Worm (Caenorhabditis elegans) whole organism, L1 larva: ENCODE measurements around the gene thn-1.

Experiments
- C04F5.9 ChIP-seq: sonication (generic microtip); optimal IDR thresholded peaks from 2 replicates; lab custom pipeline; 2016; ENCODE audit warnings: missing genetic modification characterization, missing compliant biosample characterization
- F16B12.6 ChIP-seq: fragments of 150-350 bp; optimal IDR thresholded peaks from 2 replicates; lab custom pipeline; 2014; ENCODE audit warnings: missing biosample characterization, missing genetic modification characterization
- Y116A8C.19 ChIP-seq: sonication (generic microtip); optimal IDR thresholded peaks from 2 replicates; lab custom pipeline; 2016; ENCODE audit warnings: missing compliant biosample characterization, missing genetic modification characterization, borderline replicate concordance
- ama-1 ChIP-seq: fragments of 150-350 bp; optimal IDR thresholded peaks from 2 replicates; lab custom pipeline; 2014
- blmp-1 ChIP-seq: fragments of 150-350 bp; optimal IDR thresholded peaks from 2 replicates; lab custom pipeline; 2014; ENCODE audit warnings: missing biosample characterization, missing genetic modification characterization
- ceh-90 ChIP-seq: sonication (generic microtip); optimal IDR thresholded peaks from 2 replicates; lab custom pipeline; 2016; ENCODE audit warnings: missing genetic modification characterization, missing compliant biosample characterization
- ces-1 ChIP-seq: fragments of 150-350 bp; optimal IDR thresholded peaks from 2 replicates; lab custom pipeline; 2014; ENCODE audit warnings: missing biosample characterization, missing genetic modification reagents, missing genetic modification characterization
- dpl-1 ChIP-seq, 3 experiments: fragments of 150-350 bp in 2 of 3; sonication (generic microtip) in 1 of 3; optimal IDR thresholded peaks; 2 replicates each; lab custom pipeline; 2014 to 2017; ENCODE audit warnings: missing biosample characterization in 3 of 3, missing genetic modification characterization in 3 of 3, missing genetic modification reagents in 3 of 3
- dsc-1 ChIP-seq: sonication (generic microtip); optimal IDR thresholded peaks from 2 replicates; lab custom pipeline; 2016; ENCODE audit warnings: mild to moderate bottlenecking, missing genetic modification characterization, missing compliant biosample characterization
- efl-1 ChIP-seq, 4 experiments: fragments of 150-350 bp; optimal IDR thresholded peaks in 3 of 4; peaks in 1 of 4; 1 replicate in 1 of 4; 2 replicates in 3 of 4; lab custom pipeline; 2014; ENCODE audit warnings: missing biosample characterization in 2 of 4, missing genetic modification characterization in 2 of 4, missing genetic modification reagents in 2 of 4
- egl-13 ChIP-seq: sonication (generic microtip); optimal IDR thresholded peaks from 2 replicates; lab custom pipeline; 2016; ENCODE audit warnings: missing genotype, missing genetic modification reagents, missing genetic modification characterization, missing compliant biosample characterization
- elt-2 ChIP-seq: sonication (generic microtip); optimal IDR thresholded peaks from 2 replicates; lab custom pipeline; 2016; ENCODE audit warnings: missing genetic modification characterization, mild to moderate bottlenecking, inconsistent platforms, missing compliant biosample characterization, missing genetic modification reagents
- fkh-10 ChIP-seq: sonication (generic microtip); optimal IDR thresholded peaks from 2 replicates; lab custom pipeline; 2017; ENCODE audit warnings: missing biosample characterization, missing genetic modification reagents, missing genetic modification characterization
- fkh-8 ChIP-seq: sonication (generic microtip); optimal IDR thresholded peaks from 2 replicates; lab custom pipeline; 2016; ENCODE audit warnings: mild to moderate bottlenecking, missing genetic modification characterization, missing compliant biosample characterization
- fos-1 ChIP-seq: fragments of 150-350 bp; optimal IDR thresholded peaks from 2 replicates; lab custom pipeline; 2014; ENCODE audit warnings: missing biosample characterization, missing genetic modification characterization
- grh-1 ChIP-seq: fragments of 200-800 bp; sonication (Bioruptor generic); IDR thresholded peaks from 2 replicates; pipeline ENCODE4 v1.3.6; 2022; ENCODE audit warnings: missing genetic modification reagents, missing genetic modification characterization, missing compliant biosample characterization
- hlh-17 ChIP-seq: fragments of 200-800 bp; sonication (Bioruptor generic); optimal IDR thresholded peaks from 2 replicates; lab custom pipeline; 2018; ENCODE audit warnings: missing genetic modification characterization, mild to moderate bottlenecking, missing compliant biosample characterization, moderate library complexity, borderline replicate concordance
- hlh-4 ChIP-seq: sonication (generic microtip); optimal IDR thresholded peaks from 2 replicates; lab custom pipeline; 2016; ENCODE audit warnings: mild to moderate bottlenecking, missing genetic modification characterization, missing compliant biosample characterization
- hpl-2 ChIP-seq: fragments of 150-350 bp; optimal IDR thresholded peaks from 2 replicates; lab custom pipeline; 2014; ENCODE audit warnings: missing biosample characterization, missing genetic modification reagents, missing genetic modification characterization
- jun-1 ChIP-seq: fragments of 150-350 bp; optimal IDR thresholded peaks from 2 replicates; lab custom pipeline; 2014; ENCODE audit warnings: missing biosample characterization, missing genetic modification reagents, missing genetic modification characterization
- lin-13 ChIP-seq: fragments of 150-350 bp; optimal IDR thresholded peaks from 2 replicates; lab custom pipeline; 2014; ENCODE audit warnings: missing biosample characterization, missing genetic modification reagents, missing genetic modification characterization
- lin-14 ChIP-seq: fragments of 200-800 bp; sonication (Bioruptor generic); optimal IDR thresholded peaks from 2 replicates; lab custom pipeline; 2018; ENCODE audit warnings: mild to moderate bottlenecking, missing genetic modification characterization, moderate library complexity, missing compliant biosample characterization
- lin-15B ChIP-seq: fragments of 150-350 bp; sonication (generic microtip); optimal IDR thresholded peaks from 3 replicates; lab custom pipeline; 2014; ENCODE audit warnings: missing biosample characterization, missing genetic modification characterization
- lin-35 ChIP-seq, 2 experiments: fragments of 150-350 bp; optimal IDR thresholded peaks; 2 replicates each; lab custom pipeline; 2014; ENCODE audit warnings: missing biosample characterization in 2 of 2, missing genetic modification characterization in 2 of 2, missing genetic modification reagents in 2 of 2
- lin-39 ChIP-seq: fragments of 150-350 bp; optimal IDR thresholded peaks from 2 replicates; lab custom pipeline; 2014; ENCODE audit warnings: missing biosample characterization, missing genetic modification reagents, missing genetic modification characterization
- lsy-2 ChIP-seq, 2 experiments: fragments of 150-350 bp; optimal IDR thresholded peaks; 2 replicates each; lab custom pipeline; 2014; ENCODE audit warnings: missing biosample characterization in 2 of 2, missing genetic modification characterization in 2 of 2
- mab-9 ChIP-seq: fragments of 200-800 bp; sonication (Bioruptor generic); IDR thresholded peaks from 2 replicates; pipeline ENCODE4 v1.3.6; 2022; ENCODE audit warnings: missing genetic modification reagents, missing genetic modification characterization, missing compliant biosample characterization
- mdl-1 ChIP-seq, 2 experiments: fragments of 150-350 bp; optimal IDR thresholded peaks; 2 replicates each; lab custom pipeline; 2014 to 2017; ENCODE audit warnings: missing biosample characterization in 2 of 2, missing genetic modification characterization in 2 of 2, inconsistent platforms in 1 of 2
- mep-1 ChIP-seq: fragments of 150-350 bp; optimal IDR thresholded peaks from 2 replicates; lab custom pipeline; 2014; ENCODE audit warnings: missing biosample characterization, missing genetic modification characterization
- nhr-12 ChIP-seq: sonication (generic microtip); optimal IDR thresholded peaks from 2 replicates; lab custom pipeline; 2017; ENCODE audit warnings: missing biosample characterization, missing genetic modification characterization
- nhr-19 ChIP-seq: fragments of 200-800 bp; sonication (Bioruptor generic); conservative IDR thresholded peaks from 2 replicates; pipeline ENCODE4 v1.3.6; 2022; ENCODE audit warnings: missing genetic modification characterization, missing compliant biosample characterization
- nhr-20 ChIP-seq: sonication (generic microtip); optimal IDR thresholded peaks from 2 replicates; lab custom pipeline; 2016; ENCODE audit warnings: mild to moderate bottlenecking, missing genetic modification characterization, missing compliant biosample characterization
- nhr-237 ChIP-seq: fragments of 150-350 bp; optimal IDR thresholded peaks from 2 replicates; lab custom pipeline; 2014; ENCODE audit warnings: missing biosample characterization, missing genetic modification characterization
- nhr-76 ChIP-seq: sonication (generic microtip); optimal IDR thresholded peaks from 2 replicates; lab custom pipeline; 2017; ENCODE audit warnings: missing biosample characterization, missing genetic modification characterization
- nhr-84 ChIP-seq: sonication (generic microtip); optimal IDR thresholded peaks from 2 replicates; lab custom pipeline; 2017; ENCODE audit warnings: missing biosample characterization, missing genetic modification characterization
- nhr-85 ChIP-seq: sonication (generic microtip); peaks from one replicate; lab custom pipeline; 2016; ENCODE audit warnings: missing genetic modification characterization, inconsistent platforms, missing compliant biosample characterization
- rnt-1 ChIP-seq: sonication (generic microtip); optimal IDR thresholded peaks from 2 replicates; lab custom pipeline; 2016; ENCODE audit warnings: mild to moderate bottlenecking, missing genetic modification characterization, moderate library complexity, missing compliant biosample characterization
- skn-1 ChIP-seq: fragments of 150-350 bp; optimal IDR thresholded peaks from 2 replicates; lab custom pipeline; 2014; ENCODE audit warnings: missing biosample characterization, missing genetic modification characterization
- swsn-7 ChIP-seq: sonication (generic microtip); optimal IDR thresholded peaks from 2 replicates; lab custom pipeline; 2016; ENCODE audit warnings: missing genetic modification characterization, missing compliant biosample characterization
- tbx-2 ChIP-seq: sonication (generic microtip); optimal IDR thresholded peaks from 2 replicates; lab custom pipeline; 2016; ENCODE audit warnings: missing genetic modification characterization, missing compliant biosample characterization
- tlp-1 ChIP-seq: fragments of 150-350 bp; optimal IDR thresholded peaks from 2 replicates; lab custom pipeline; 2014; ENCODE audit warnings: missing biosample characterization, missing genetic modification characterization
- unc-62 ChIP-seq: fragments of 150-350 bp; optimal IDR thresholded peaks from 2 replicates; lab custom pipeline; 2014; ENCODE audit warnings: missing biosample characterization, missing genetic modification reagents, missing genetic modification characterization
- ztf-11 ChIP-seq, 2 experiments: sonication (generic microtip); optimal IDR thresholded peaks; 2 replicates each; lab custom pipeline; 2016 to 2017; ENCODE audit warnings: missing genetic modification characterization in 2 of 2, missing biosample characterization in 1 of 2, missing compliant biosample characterization in 1 of 2

Gene thn-1

DNA sequence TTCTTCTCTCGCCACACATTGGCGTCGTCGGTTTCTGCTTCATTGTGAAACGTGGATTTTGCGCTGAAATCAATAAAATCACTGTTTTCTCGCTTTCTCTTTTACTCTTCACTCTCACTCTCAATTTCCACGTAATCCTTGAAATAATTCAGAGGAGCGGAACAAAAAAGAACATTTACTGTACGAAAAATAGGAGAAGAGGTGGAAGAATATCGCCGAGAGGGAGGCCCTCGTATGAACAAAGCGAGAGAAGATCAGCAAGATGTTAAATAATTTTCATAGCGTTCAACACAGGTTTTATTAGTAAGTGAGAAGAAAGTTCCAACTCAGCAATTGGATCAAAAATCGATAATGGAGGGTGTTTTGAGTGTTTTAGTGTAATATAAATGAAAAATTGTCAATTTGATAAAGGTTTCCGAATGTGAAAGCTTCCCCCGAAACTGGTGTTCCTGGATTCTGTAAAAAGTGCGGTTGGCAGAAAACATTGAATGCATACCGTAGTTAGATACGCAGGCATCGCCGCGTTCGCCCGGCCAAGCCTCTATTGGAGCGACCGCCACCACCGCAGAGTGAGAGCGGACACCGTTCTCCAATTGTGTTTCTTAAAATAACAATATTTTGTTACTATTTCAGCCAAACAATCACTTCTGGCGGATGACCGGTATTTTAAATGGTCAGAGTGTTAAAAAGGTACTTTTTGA, 18.3 kb upstream of the thn-1 start, which contains the start of the genes ccr-4 and ZC518.8:
TSS of gene ccr-4 (plus strand) at position 151 of the 701 bp plus-strand sequence.
TSS of gene ZC518.8 (minus strand) at position 517 of the 701 bp plus-strand sequence.
- TF ChIP-seq lsy-2 (tag; optimal IDR thresholded peaks at IDR 0.05; lab: Kevin White, UChicago) (peak; percentile 33 to 87), elt-2 (tag; lab: Kevin White, UChicago) (no peak), dpl-1 (GFP tag; optimal IDR thresholded peaks at IDR 0.05; lab: Kevin White, UChicago) (peak in 1 of 3 experiments; percentile 9), blmp-1 (tag; lab: Kevin White, UChicago) (peak; percentile 22)
- TF ChIP-seq, all 84 proteins: peak for 3

ce11 chrIV:12364964-12365363, 14.9 kb upstream of the thn-1 start:
- no peak for TF ChIP-seq lin-15B
- no peak for TF ChIP-seq tlp-1
- TF ChIP-seq dpl-1 (GFP tag; optimal IDR thresholded peaks at IDR 0.05; lab: Kevin White, UChicago) = no peak
- TF ChIP-seq mep-1 (tag; lab: Kevin White, UChicago) = no peak
- TF ChIP-seq swsn-7 = no peak
- TF ChIP-seq jun-1 (tag; lab: Kevin White, UChicago) = no peak
- peak; percentile 15 for TF ChIP-seq lin-14
- no peak for TF ChIP-seq tbx-2 (tag; lab: Kevin White, UChicago)
- TF ChIP-seq efl-1 (optimal IDR thresholded peaks at IDR 0.05; lab: Kevin White, UChicago) = no peak
- TF ChIP-seq efl-1 (GFP tag; optimal IDR thresholded peaks at IDR 0.05 in 1 of 2; lab: Kevin White, UChicago) = peak in 1 of 2 experiments; percentile 90
- TF ChIP-seq, all 84 proteins: peak for 2

DNA sequence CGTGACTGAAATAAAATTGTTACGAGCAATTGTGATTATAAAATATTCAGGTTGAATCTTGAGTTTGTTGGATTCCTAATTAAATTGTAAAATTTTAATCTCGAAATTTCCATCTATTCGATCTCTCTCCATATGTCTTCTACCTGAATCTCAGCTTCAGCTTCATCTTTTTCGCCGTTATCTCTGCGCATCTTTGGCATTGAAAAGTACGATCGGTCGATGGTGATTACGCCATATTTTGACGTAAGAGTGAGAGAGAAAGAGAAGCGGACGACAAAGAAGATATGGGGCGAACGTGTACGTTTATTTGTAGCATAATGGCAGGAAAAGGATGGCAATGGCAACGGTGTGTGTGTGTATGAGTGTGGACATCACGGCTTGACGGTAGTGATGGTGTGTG, 13.3 kb upstream of the thn-1 start:
- TF ChIP-seq blmp-1 (tag; lab: Kevin White, UChicago) (peak; percentile 11), fkh-8 (tag; lab: Kevin White, UChicago) (no peak), mab-9 (GFP tag; lab: Robert Waterston, UW) (no peak)

- TF ChIP-seq Y116A8C.19 (no peak), rnt-1 (tag; lab: Kevin White, UChicago) (no peak), nhr-76 (tag; lab: Kevin White, UChicago) (no peak), mep-1 (tag; lab: Kevin White, UChicago) (no peak), lin-13 (GFP tag; lab: Kevin White, UChicago) (no peak), lin-35 (GFP tag; optimal IDR thresholded peaks at IDR 0.05; lab: Kevin White, UChicago) (no peak), fkh-10 (GFP tag; lab: Kevin White, UChicago) (no peak), nhr-12 (tag; lab: Kevin White, UChicago) (no peak), nhr-19 (GFP tag; lab: Robert Waterston, UW) (no peak), nhr-85 (no peak), lin-39 (tag; lab: Kevin White, UChicago) (no peak), fos-1 (tag; lab: Kevin White, UChicago) (no peak), unc-62 (GFP tag; lab: Kevin White, UChicago) (no peak)
Measured at ce11 chrIV:12371340-12371739, 8.5 kb upstream of the thn-1 start.

- no peak for TF ChIP-seq tlp-1
- TF ChIP-seq mdl-1 (tag; optimal IDR thresholded peaks at IDR 0.05; lab: Kevin White, UChicago) = peak in 1 of 2 experiments; percentile 79
- peak; percentile 87 for TF ChIP-seq swsn-7
- TF ChIP-seq hlh-4 = no peak
- peak; percentile 10 for TF ChIP-seq ama-1 (lab: Kevin White, UChicago)
- TF ChIP-seq hlh-17 = no peak
- peak; percentile 90 for TF ChIP-seq rnt-1 (tag; lab: Kevin White, UChicago)
- peak; percentile 83 for TF ChIP-seq jun-1 (tag; lab: Kevin White, UChicago)
- TF ChIP-seq fkh-10 (GFP tag; lab: Kevin White, UChicago) = peak; percentile 48
- no peak for TF ChIP-seq nhr-84 (tag; lab: Kevin White, UChicago)
- TF ChIP-seq egl-13 (tag; lab: Kevin White, UChicago) = peak; percentile 78
- TF ChIP-seq grh-1 (GFP tag; lab: Robert Waterston, UW) = peak; percentile 83
- TF ChIP-seq nhr-237 (tag; lab: Kevin White, UChicago) = peak; percentile 62
- no peak for TF ChIP-seq hpl-2 (GFP tag; lab: Kevin White, UChicago)
- peak; percentile 68 for TF ChIP-seq lin-13 (GFP tag; lab: Kevin White, UChicago)
- TF ChIP-seq dsc-1 (tag; lab: Kevin White, UChicago) = peak; percentile 91
- TF ChIP-seq F16B12.6 (tag; lab: Kevin White, UChicago) = peak; percentile 98
- TF ChIP-seq ztf-11 (tag; optimal IDR thresholded peaks at IDR 0.05; lab: Kevin White, UChicago) = peak in 1 of 2 experiments; percentile 68
- no peak for TF ChIP-seq ces-1 (GFP tag; lab: Kevin White, UChicago)
- TF ChIP-seq ceh-90 (tag; lab: Kevin White, UChicago) = peak; percentile 47
- TF ChIP-seq skn-1 = peak; percentile 88
- peak; percentile 73 for TF ChIP-seq C04F5.9 (tag; lab: Kevin White, UChicago)
- TF ChIP-seq nhr-20 (tag; lab: Kevin White, UChicago) = peak; percentile 90
- no peak for TF ChIP-seq Y116A8C.19
Measured at ce11 chrIV:12371879-12372278, 8.0 kb upstream of the thn-1 start, which contains the start of gene wdr-46. Gene wdr-46 (plus strand): TSS chrIV:12372253.
